Worm (Caenorhabditis elegans): ENCODE measurements around the gene ppfr-4.
A peak's percentile ranks its signal among the peaks of the same experiment; 100 is the strongest.

The ppfr-4 gene

DNA sequence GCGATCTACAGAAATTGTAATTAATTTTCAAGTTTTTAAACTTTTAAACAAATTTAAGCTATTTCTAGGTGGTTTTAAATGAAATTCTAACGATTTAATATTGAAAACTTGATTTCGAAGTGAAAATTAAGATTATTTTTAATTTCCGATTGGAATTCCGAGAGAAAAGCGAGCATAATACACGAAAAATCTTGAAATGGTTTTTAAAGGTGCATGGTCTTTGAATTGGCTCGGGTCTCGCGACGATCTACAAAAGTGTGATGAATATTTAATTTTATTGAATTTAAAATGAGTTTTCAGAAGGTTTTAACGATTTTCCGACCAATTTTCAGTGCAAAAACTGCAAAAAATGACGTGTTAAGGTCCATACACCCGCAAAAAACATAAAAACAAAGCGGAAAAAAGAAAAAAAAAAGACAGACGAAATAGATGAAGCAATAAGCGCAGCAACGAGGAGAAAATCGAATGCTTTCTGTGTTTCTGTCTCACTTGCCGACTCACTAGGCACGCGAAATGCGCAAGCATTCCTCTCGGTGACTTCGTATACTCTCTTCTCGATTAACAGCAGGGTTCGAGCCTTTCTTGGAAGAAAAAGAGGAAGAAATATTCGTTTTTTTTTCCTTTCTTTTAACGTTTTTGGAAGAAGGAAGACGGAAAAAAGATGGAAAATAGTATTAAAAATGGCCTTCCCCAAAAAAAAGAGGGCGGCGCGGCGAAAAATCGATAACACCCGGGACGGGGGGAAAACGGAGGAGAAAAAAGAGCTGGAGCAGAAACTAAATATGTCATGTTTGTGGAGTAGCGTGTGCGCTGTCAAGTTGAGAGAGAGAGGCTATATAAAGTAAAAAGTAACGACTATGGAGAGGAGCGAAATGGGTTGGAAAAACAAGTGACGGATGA lies 43.1 kb upstream of the ppfr-4 start (continued):
- TF ChIP-seq madf-10 (tag; optimal IDR thresholded peaks at IDR 0.05) = peak; percentile 13
- TF ChIP-seq ceh-91 (GFP tag; IDR thresholded peaks at IDR 0.05) = 0 out of 2 replicates have a peak, but pooled peaks have one; percentile 27
- no peak for TF ChIP-seq hsf-1 (GFP tag; IDR thresholded peaks at IDR 0.05)
- TF ChIP-seq pbrm-1 (GFP tag; IDR thresholded peaks at IDR 0.05) = 0 out of 2 replicates have a peak, but pooled peaks have one; percentile 15
- TF ChIP-seq rcor-1 (GFP tag; IDR thresholded peaks at IDR 0.05) = no peak
- TF ChIP-seq attf-5 (GFP tag; optimal IDR thresholded peaks at IDR 0.05) = peak; percentile 90
- TF ChIP-seq F33H1.4 (GFP tag; IDR thresholded peaks at IDR 0.05) = peak; percentile 88
- TF ChIP-seq tbp1 (GFP tag; optimal IDR thresholded peaks at IDR 0.05) = no peak
- no peak for TF ChIP-seq tlf-1 (GFP tag; optimal IDR thresholded peaks at IDR 0.05)
- peak; percentile 52 for TF ChIP-seq madf-8 (GFP tag; conservative IDR thresholded peaks at IDR 0.05)
- TF ChIP-seq lin-54 (GFP tag; optimal IDR thresholded peaks at IDR 0.05) = no peak
- no peak for TF ChIP-seq Y95B8A.8 (GFP tag; IDR thresholded peaks at IDR 0.05)
- TF ChIP-seq Y56A3A.18 (GFP tag; IDR thresholded peaks at IDR 0.05) = no peak
- no peak for TF ChIP-seq lin-26 (GFP tag; IDR thresholded peaks at IDR 0.05)
- TF ChIP-seq nfyb-1 (GFP tag; IDR thresholded peaks at IDR 0.05) = peak; percentile 70; the same call in 1 of the 2 replicates
- TF ChIP-seq ztf-25 (GFP tag; IDR thresholded peaks at IDR 0.05) = no peak
- no peak for TF ChIP-seq ztf-6 (GFP tag; IDR thresholded peaks at IDR 0.05)
- TF ChIP-seq nfya-1 (tag; optimal IDR thresholded peaks at IDR 0.05; ENCODE audit: borderline replicate concordance, insufficient read depth) = no peak
- TF ChIP-seq akir-1 (GFP tag; optimal IDR thresholded peaks at IDR 0.05) = no peak
- TF ChIP-seq T07F8.4 (tag; optimal IDR thresholded peaks at IDR 0.05) = no peak
- no peak for TF ChIP-seq K11D2.4 (GFP tag; IDR thresholded peaks at IDR 0.05)
- TF ChIP-seq attf-6 (GFP tag; IDR thresholded peaks at IDR 0.05) = no peak
- no peak for TF ChIP-seq F37B4.10 (GFP tag; IDR thresholded peaks at IDR 0.05)
- TF ChIP-seq sea-2 (GFP tag; IDR thresholded peaks at IDR 0.05) = no peak
- no peak for TF ChIP-seq egl-44 (GFP tag; IDR thresholded peaks at IDR 0.05)
- no peak for TF ChIP-seq tbx-9 (tag; optimal IDR thresholded peaks at IDR 0.05; ENCODE audit: borderline replicate concordance)
- TF ChIP-seq hlh-12 (tag; optimal IDR thresholded peaks at IDR 0.05) = no peak
- no peak for TF ChIP-seq ZK185.1 (tag; optimal IDR thresholded peaks at IDR 0.05; ENCODE audit: poor library complexity, severe bottlenecking)
- no peak for TF ChIP-seq bed-2 (GFP tag; IDR thresholded peaks at IDR 0.05)
- TF ChIP-seq F10E7.11 (tag; optimal IDR thresholded peaks at IDR 0.05) = no peak
- TF ChIP-seq C06A6.2 (GFP tag; conservative IDR thresholded peaks at IDR 0.05) = no peak
- no peak for TF ChIP-seq ekl-4 (GFP tag; IDR thresholded peaks at IDR 0.05)
- no peak for TF ChIP-seq F52B5.7 (tag; optimal IDR thresholded peaks at IDR 0.05)
- TF ChIP-seq hlh-26 (GFP tag; conservative IDR thresholded peaks at IDR 0.05) = no peak
- no peak for TF ChIP-seq fkh-3 (tag; optimal IDR thresholded peaks at IDR 0.05)
- TF ChIP-seq chd-7 (tag; optimal IDR thresholded peaks at IDR 0.05) = no peak
- TF ChIP-seq dox-1 (GFP tag; IDR thresholded peaks at IDR 0.05) = peak; percentile 47
- TF ChIP-seq rpc-1 (optimal IDR thresholded peaks at IDR 0.05) = no peak
- no peak for TF ChIP-seq rpc-1 (tag; optimal IDR thresholded peaks at IDR 0.05)
- no peak for TF ChIP-seq ceh-40 (GFP tag; IDR thresholded peaks at IDR 0.05)
- no peak for TF ChIP-seq F49E8.2 (tag; optimal IDR thresholded peaks at IDR 0.05; ENCODE audit: insufficient read depth)
- no peak for TF ChIP-seq Y53G8AR.9 (GFP tag; conservative IDR thresholded peaks at IDR 0.05)
- TF ChIP-seq snpc-4 (GFP tag; optimal IDR thresholded peaks at IDR 0.05) = no peak
- TF ChIP-seq snpc-4 (tag; optimal IDR thresholded peaks at IDR 0.05) = peak in 1 of 4 experiments; percentile 11
- no peak; the same call in 1 of the 2 replicates for TF ChIP-seq mcd-1 (GFP tag; IDR thresholded peaks at IDR 0.05)
- TF ChIP-seq ceh-27 (GFP tag; optimal IDR thresholded peaks at IDR 0.05) = no peak
- no peak for TF ChIP-seq rec-8 (tag; optimal IDR thresholded peaks at IDR 0.05)
